Fruit fly (Drosophila melanogaster): ENCODE data around the gene upd3.

The upd3 gene

dm6 chrX:18282381-18282813 lies 5.4 kb downstream of the upd3 start (continued):
- TF ChIP-seq CG3163 (GFP tag; optimal IDR thresholded peaks at IDR 0.05): no peak
- no peak for TF ChIP-seq CG2120 (GFP tag; optimal IDR thresholded peaks at IDR 0.05)
- TF ChIP-seq CG14667 (GFP tag; IDR thresholded peaks at IDR 0.05): no peak
- TF ChIP-seq Chrac-16 (GFP tag; optimal IDR thresholded peaks at IDR 0.05): no peak
- no peak for TF ChIP-seq lov (optimal IDR thresholded peaks at IDR 0.05)
- TF ChIP-seq lov (GFP tag; IDR thresholded peaks at IDR 0.05): 0 out of 3 replicates have a peak, but pooled peaks have one; percentile 11
- peak; percentile 67 for TF ChIP-seq Nf-YB (GFP tag; optimal IDR thresholded peaks at IDR 0.05)
- no peak for TF ChIP-seq gce (GFP tag; IDR thresholded peaks at IDR 0.05)
- TF ChIP-seq shn (GFP tag; optimal IDR thresholded peaks at IDR 0.05): peak; percentile 97
- no peak for TF ChIP-seq CG31365 (tag; optimal IDR thresholded peaks at IDR 0.05)
- TF ChIP-seq Gsc (GFP tag; IDR thresholded peaks at IDR 0.05): no peak
- TF ChIP-seq CG18599 (GFP tag; optimal IDR thresholded peaks at IDR 0.05): no peak
- TF ChIP-seq Six4 (GFP tag; optimal IDR thresholded peaks at IDR 0.05): no peak
- TF ChIP-seq CG8281 (tag; optimal IDR thresholded peaks at IDR 0.05): no peak
- TF ChIP-seq phol (tag; optimal IDR thresholded peaks at IDR 0.05): no peak
- TF ChIP-seq Camta (GFP tag; optimal IDR thresholded peaks at IDR 0.05): no peak
- TF ChIP-seq seq (GFP tag; IDR thresholded peaks at IDR 0.05): no peak
- TF ChIP-seq MTF-1 (GFP tag; optimal IDR thresholded peaks at IDR 0.05; ENCODE audit: borderline replicate concordance): no peak
- peak; percentile 81 for TF ChIP-seq CG10543 (GFP tag; optimal IDR thresholded peaks at IDR 0.05)
- TF ChIP-seq H15 (GFP tag; IDR thresholded peaks at IDR 0.05): no peak
- peak; percentile 67 for TF ChIP-seq exex (tag; optimal IDR thresholded peaks at IDR 0.05)
- no peak for TF ChIP-seq ash1 (GFP tag; optimal IDR thresholded peaks at IDR 0.05)
- TF ChIP-seq az2 (GFP tag; optimal IDR thresholded peaks at IDR 0.05): no peak
- TF ChIP-seq Side (GFP tag; optimal IDR thresholded peaks at IDR 0.05): no peak
- no peak for TF ChIP-seq Dll (GFP tag; IDR thresholded peaks at IDR 0.05; ENCODE audit: partially characterized antibody)
- TF ChIP-seq Ptx1 (GFP tag; IDR thresholded peaks at IDR 0.05): no peak
- no peak for TF ChIP-seq eve (GFP tag; optimal IDR thresholded peaks at IDR 0.05)
- TF ChIP-seq CG3726 (GFP tag; IDR thresholded peaks at IDR 0.05): no peak
- no peak for TF ChIP-seq bab2 (GFP tag; optimal IDR thresholded peaks at IDR 0.05)
- no peak for TF ChIP-seq CG6683 (GFP tag; optimal IDR thresholded peaks at IDR 0.05)
- TF ChIP-seq Dip3 (GFP tag; optimal IDR thresholded peaks at IDR 0.05): no peak
- TF ChIP-seq CG9817 (tag; optimal IDR thresholded peaks at IDR 0.05): no peak
- no peak for TF ChIP-seq Dek (tag; optimal IDR thresholded peaks at IDR 0.05)
- no peak for TF ChIP-seq Hr3 (GFP tag; optimal IDR thresholded peaks at IDR 0.05)
- TF ChIP-seq pfk (GFP tag; optimal IDR thresholded peaks at IDR 0.05): no peak
- no peak for TF ChIP-seq NC2β (GFP tag; optimal IDR thresholded peaks at IDR 0.05)
- TF ChIP-seq maf-S (GFP tag; optimal IDR thresholded peaks at IDR 0.05): no peak
- peak; percentile 33; the same call in 1 of the 2 replicates for TF ChIP-seq sna (GFP tag; IDR thresholded peaks at IDR 0.05; ENCODE audit: partially characterized antibody)
- TF ChIP-seq dmrt99B (tag; optimal IDR thresholded peaks at IDR 0.05): no peak
- no peak for TF ChIP-seq Atf-2 (GFP tag; optimal IDR thresholded peaks at IDR 0.05)
- no peak for TF ChIP-seq ab (GFP tag; optimal IDR thresholded peaks at IDR 0.05)
- TF ChIP-seq Xbp1 (GFP tag; optimal IDR thresholded peaks at IDR 0.05): no peak
- TF ChIP-seq MBD-R2 (GFP tag; IDR thresholded peaks at IDR 0.05): no peak
- no peak for TF ChIP-seq stwl (tag; optimal IDR thresholded peaks at IDR 0.05)
- no peak for TF ChIP-seq CG9797 (GFP tag; optimal IDR thresholded peaks at IDR 0.05)
- TF ChIP-seq sima (GFP tag; optimal IDR thresholded peaks at IDR 0.05): no peak
- no peak for TF ChIP-seq Lpt (GFP tag; optimal IDR thresholded peaks at IDR 0.05)
- TF ChIP-seq vnd (GFP tag; IDR thresholded peaks at IDR 0.05; ENCODE audit: partially characterized antibody): no peak
- peak; percentile 84 for TF ChIP-seq z (GFP tag; IDR thresholded peaks at IDR 0.05)
- TF ChIP-seq fd96Cb (tag; optimal IDR thresholded peaks at IDR 0.05): no peak
- no peak for TF ChIP-seq emc (GFP tag; optimal IDR thresholded peaks at IDR 0.05)
- TF ChIP-seq rib (GFP tag; IDR thresholded peaks at IDR 0.05): 0 out of 2 replicates have a peak, but pooled peaks have one; percentile 52
